Fruit fly (Drosophila melanogaster) whole organism, embryonic: ENCODE results near the gene anchor.

Source experiments
- Aef1 ChIP-seq: fragments of 200-800 bp; sonication (Bioruptor generic); IDR thresholded peaks from 3 replicates; pipeline ENCODE4 v1.3.6; 2022; ENCODE audit warnings: missing biosample characterization, missing genetic modification characterization
- Antp ChIP-seq: fragments of 200-800 bp; sonication (Bioruptor generic); optimal IDR thresholded peaks from 3 replicates; lab custom pipeline; 2016; ENCODE audit warnings: missing biosample characterization, missing genetic modification characterization
- Asciz ChIP-seq: fragments of 200-800 bp; sonication (Bioruptor generic); optimal IDR thresholded peaks from 2 replicates; lab custom pipeline; 2017; ENCODE audit warnings: missing biosample characterization, mild to moderate bottlenecking, missing genetic modification characterization, missing genetic modification reagents
- Atf-2 ChIP-seq: fragments of 200-800 bp; sonication (Bioruptor generic); optimal IDR thresholded peaks from 2 replicates; lab custom pipeline; 2016; ENCODE audit warnings: missing biosample characterization, missing genetic modification characterization
- Blimp-1 ChIP-seq: fragments of 200-800 bp; sonication (Bioruptor generic); optimal IDR thresholded peaks from 3 replicates; lab custom pipeline; 2018; ENCODE audit warnings: missing biosample characterization, missing genetic modification characterization, mild to moderate bottlenecking, moderate library complexity, missing genetic modification reagents
- C15 ChIP-seq: fragments of 200-800 bp; sonication (Bioruptor generic); IDR thresholded peaks from 3 replicates; pipeline ENCODE4 v1.3.6; 2022; ENCODE audit warnings: missing biosample characterization, missing genetic modification characterization
- CG10462 ChIP-seq: fragments of 200-800 bp; sonication (Bioruptor generic); optimal IDR thresholded peaks from 2 replicates; lab custom pipeline; 2016; ENCODE audit warnings: missing biosample characterization, missing genetic modification characterization
- CG12299 ChIP-seq: fragments of 200-800 bp; sonication (Bioruptor generic); optimal IDR thresholded peaks from 2 replicates; lab custom pipeline; 2018; ENCODE audit warnings: missing biosample characterization, mild to moderate bottlenecking, missing genetic modification characterization
- CG12744 ChIP-seq: fragments of 200-800 bp; sonication (Bioruptor generic); optimal IDR thresholded peaks from 2 replicates; lab custom pipeline; 2016; ENCODE audit warnings: missing biosample characterization, missing genetic modification characterization
- CG15514 ChIP-seq: fragments of 200-800 bp; sonication (Bioruptor generic); optimal IDR thresholded peaks from 3 replicates; lab custom pipeline; 2017; ENCODE audit warnings: missing biosample characterization, missing genetic modification characterization, mild to moderate bottlenecking, moderate library complexity, missing genetic modification reagents
- CG17328 ChIP-seq: fragments of 200-800 bp; sonication (Bioruptor generic); IDR thresholded peaks from 2 replicates; pipeline ENCODE4 v1.3.6; 2022; ENCODE audit warnings: missing biosample characterization, missing genetic modification characterization
- CG18764 ChIP-seq: fragments of 200-800 bp; sonication (Bioruptor generic); optimal IDR thresholded peaks from 3 replicates; lab custom pipeline; 2016; ENCODE audit warnings: missing biosample characterization, missing genetic modification characterization
- CG2678 ChIP-seq: fragments of 200-800 bp; sonication (Bioruptor generic); optimal IDR thresholded peaks from 3 replicates; lab custom pipeline; 2019; ENCODE audit warnings: missing biosample characterization, mild to moderate bottlenecking, missing genetic modification characterization, moderate library complexity
- CG3065 ChIP-seq: fragments of 200-800 bp; sonication (Bioruptor generic); optimal IDR thresholded peaks from 2 replicates; lab custom pipeline; 2016; ENCODE audit warnings: missing biosample characterization, missing genetic modification characterization
- CG31441 ChIP-seq: fragments of 200-800 bp; sonication (Bioruptor generic); IDR thresholded peaks from 2 replicates; pipeline ENCODE4 v1.3.6; 2022; ENCODE audit warnings: missing biosample characterization, missing genetic modification characterization
- CG3407 ChIP-seq: fragments of 200-800 bp; sonication (Bioruptor generic); optimal IDR thresholded peaks from 2 replicates; lab custom pipeline; 2018; ENCODE audit warnings: missing biosample characterization, mild to moderate bottlenecking, missing genetic modification characterization
- CG3726 ChIP-seq: fragments of 200-800 bp; sonication (Bioruptor generic); IDR thresholded peaks from 3 replicates; pipeline ENCODE4, ENCODE4 v1.3.6; 2022; ENCODE audit warnings: missing biosample characterization, missing genetic modification characterization
- CG3838 ChIP-seq: fragments of 200-800 bp; sonication (Bioruptor generic); optimal IDR thresholded peaks from 3 replicates; lab custom pipeline; 2016; ENCODE audit warnings: missing biosample characterization, missing genetic modification characterization
- CG4282 ChIP-seq: fragments of 200-800 bp; sonication (Bioruptor generic); optimal IDR thresholded peaks from 2 replicates; lab custom pipeline; 2016; ENCODE audit warnings: missing biosample characterization, missing genetic modification characterization
- CG43689 ChIP-seq: fragments of 200-800 bp; sonication (Bioruptor generic); IDR thresholded peaks from 2 replicates; pipeline ENCODE4 v1.3.6; 2022; ENCODE audit warnings: missing biosample characterization, missing genetic modification characterization
- CG6654 ChIP-seq: fragments of 200-800 bp; sonication (Bioruptor generic); optimal IDR thresholded peaks from 2 replicates; lab custom pipeline; 2017; ENCODE audit warnings: missing biosample characterization, mild to moderate bottlenecking, missing genetic modification characterization
- CG6683 ChIP-seq: fragments of 200-800 bp; sonication (Bioruptor generic); optimal IDR thresholded peaks from 2 replicates; lab custom pipeline; 2017; ENCODE audit warnings: missing biosample characterization, mild to moderate bottlenecking, missing genetic modification characterization, missing genetic modification reagents
- CG6689 ChIP-seq: fragments of 200-800 bp; sonication (Bioruptor generic); IDR thresholded peaks from 2 replicates; pipeline ENCODE4 v1.3.6; 2022; ENCODE audit warnings: missing biosample characterization, missing genetic modification characterization
- CG6854 ChIP-seq: fragments of 200-800 bp; sonication (Bioruptor generic); optimal IDR thresholded peaks from 3 replicates; lab custom pipeline; 2017; ENCODE audit warnings: missing biosample characterization, mild to moderate bottlenecking, missing genetic modification characterization
- CG7928 ChIP-seq: fragments of 200-800 bp; sonication (Bioruptor generic); optimal IDR thresholded peaks from 2 replicates; lab custom pipeline; 2017; ENCODE audit warnings: missing biosample characterization, mild to moderate bottlenecking, missing genetic modification characterization
- CG8944 ChIP-seq: fragments of 200-800 bp; sonication (Bioruptor generic); optimal IDR thresholded peaks from 3 replicates; lab custom pipeline; 2016; ENCODE audit warnings: missing biosample characterization, missing genetic modification characterization
- CG9609 ChIP-seq: fragments of 200-800 bp; sonication (Bioruptor generic); optimal IDR thresholded peaks from 3 replicates; lab custom pipeline; 2016; ENCODE audit warnings: missing biosample characterization, missing genetic modification characterization
- CG9727 ChIP-seq: fragments of 200-800 bp; sonication (Bioruptor generic); optimal IDR thresholded peaks from 3 replicates; lab custom pipeline; 2017; ENCODE audit warnings: missing biosample characterization, mild to moderate bottlenecking, missing genetic modification characterization
- Camta ChIP-seq: fragments of 200-800 bp; sonication (Bioruptor generic); optimal IDR thresholded peaks from 2 replicates; lab custom pipeline; 2016; ENCODE audit warnings: missing biosample characterization, missing genetic modification characterization
- Dll ChIP-seq: fragments of 200-800 bp; sonication (Bioruptor generic); IDR thresholded peaks from 4 replicates; pipeline ENCODE4 v1.3.6; 2022; ENCODE audit warnings: missing biosample characterization, missing genetic modification characterization; ENCODE audit not compliant: partially characterized antibody
- Ets65A ChIP-seq: fragments of 200-800 bp; sonication (Bioruptor generic); peaks from one replicate; lab custom pipeline; 2016; ENCODE audit warnings: missing biosample characterization, missing genetic modification characterization
- HmgD ChIP-seq: fragments of 200-800 bp; sonication (Bioruptor generic); optimal IDR thresholded peaks from 3 replicates; lab custom pipeline; 2016; ENCODE audit warnings: missing biosample characterization, missing genetic modification characterization
- HmgZ ChIP-seq: fragments of 200-800 bp; sonication (Bioruptor generic); optimal IDR thresholded peaks from 2 replicates; lab custom pipeline; 2018; ENCODE audit warnings: missing biosample characterization, mild to moderate bottlenecking, missing genetic modification characterization
- Jarid2 ChIP-seq: fragments of 200-800 bp; sonication (Bioruptor generic); optimal IDR thresholded peaks from 3 replicates; lab custom pipeline; 2017; ENCODE audit warnings: mild to moderate bottlenecking, missing biosample characterization, missing genetic modification reagents, missing genetic modification characterization
- MESR4 ChIP-seq: fragments of 200-800 bp; sonication (Bioruptor generic); optimal IDR thresholded peaks from 2 replicates; lab custom pipeline; 2018; ENCODE audit warnings: missing biosample characterization, mild to moderate bottlenecking, missing genetic modification characterization, moderate library complexity
- Mad ChIP-seq: fragments of 200-800 bp; sonication (Bioruptor generic); optimal IDR thresholded peaks from 2 replicates; lab custom pipeline; 2016; ENCODE audit warnings: missing biosample characterization, missing genetic modification characterization
- Rx ChIP-seq: fragments of 200-800 bp; sonication (Bioruptor generic); IDR thresholded peaks from 2 replicates; pipeline ENCODE4 v1.3.6; 2022; ENCODE audit warnings: missing biosample characterization, missing genetic modification characterization
- Xrp1 ChIP-seq: fragments of 200-800 bp; sonication (Bioruptor generic); IDR thresholded peaks from 2 replicates; pipeline ENCODE4 v1.3.6; 2022; ENCODE audit warnings: missing biosample characterization, missing genetic modification characterization
- ara ChIP-seq: fragments of 200-800 bp; sonication (Bioruptor generic); IDR thresholded peaks from 2 replicates; pipeline ENCODE4 v1.3.6; 2022; ENCODE audit warnings: missing biosample characterization, missing genetic modification characterization
- ase ChIP-seq: fragments of 200-800 bp; sonication (Bioruptor generic); IDR thresholded peaks from 3 replicates; pipeline ENCODE4 v1.3.6; 2022; ENCODE audit warnings: missing biosample characterization, missing genetic modification characterization
- az2 ChIP-seq: fragments of 200-800 bp; sonication (Bioruptor generic); optimal IDR thresholded peaks from 3 replicates; lab custom pipeline; 2016; ENCODE audit warnings: missing biosample characterization, missing genetic modification characterization
- chn ChIP-seq: fragments of 200-800 bp; sonication (Bioruptor generic); optimal IDR thresholded peaks from 2 replicates; lab custom pipeline; 2016; ENCODE audit warnings: missing biosample characterization, missing genetic modification characterization
- crol ChIP-seq: fragments of 200-800 bp; sonication (Bioruptor generic); IDR thresholded peaks from 2 replicates; pipeline ENCODE4 v1.3.6; 2022; ENCODE audit warnings: missing biosample characterization, missing genetic modification characterization
- danr ChIP-seq: fragments of 200-800 bp; sonication (Bioruptor generic); IDR thresholded peaks from 2 replicates; pipeline ENCODE4 v1.3.6; 2022; ENCODE audit warnings: missing biosample characterization, missing genetic modification characterization
- dmrt11E ChIP-seq: fragments of 200-800 bp; sonication (Bioruptor generic); optimal IDR thresholded peaks from 3 replicates; lab custom pipeline; 2018; ENCODE audit warnings: missing biosample characterization, mild to moderate bottlenecking, missing genetic modification characterization, moderate library complexity
- eve ChIP-seq, 2 experiments: fragments of >200 bp; optimal IDR thresholded peaks; 2 replicates each; lab custom pipeline; 2017; ENCODE audit warnings: missing biosample characterization in 2 of 2, missing genetic modification characterization in 2 of 2
- gem ChIP-seq: fragments of 200-800 bp; sonication (Bioruptor generic); optimal IDR thresholded peaks from 2 replicates; lab custom pipeline; 2019; ENCODE audit warnings: missing biosample characterization, mild to moderate bottlenecking, missing genetic modification characterization, moderate library complexity
- p53 ChIP-seq: fragments of 200-800 bp; sonication (Bioruptor generic); optimal IDR thresholded peaks from 2 replicates; lab custom pipeline; 2016; ENCODE audit warnings: missing biosample characterization, missing genetic modification characterization
- pum ChIP-seq: fragments of 200-800 bp; sonication (Bioruptor generic); optimal IDR thresholded peaks from 2 replicates; lab custom pipeline; 2016; ENCODE audit warnings: missing biosample characterization, missing genetic modification characterization
- vnd ChIP-seq: fragments of 200-800 bp; sonication (Bioruptor generic); IDR thresholded peaks from 3 replicates; pipeline ENCODE4 v1.3.6; 2022; ENCODE audit warnings: missing biosample characterization, missing genetic modification characterization; ENCODE audit not compliant: partially characterized antibody
- zen ChIP-seq: fragments of 200-800 bp; sonication (Bioruptor generic); optimal IDR thresholded peaks from 3 replicates; lab custom pipeline; 2018; ENCODE audit warnings: missing biosample characterization, mild to moderate bottlenecking, missing genetic modification characterization, moderate library complexity

The anchor gene

DNA sequence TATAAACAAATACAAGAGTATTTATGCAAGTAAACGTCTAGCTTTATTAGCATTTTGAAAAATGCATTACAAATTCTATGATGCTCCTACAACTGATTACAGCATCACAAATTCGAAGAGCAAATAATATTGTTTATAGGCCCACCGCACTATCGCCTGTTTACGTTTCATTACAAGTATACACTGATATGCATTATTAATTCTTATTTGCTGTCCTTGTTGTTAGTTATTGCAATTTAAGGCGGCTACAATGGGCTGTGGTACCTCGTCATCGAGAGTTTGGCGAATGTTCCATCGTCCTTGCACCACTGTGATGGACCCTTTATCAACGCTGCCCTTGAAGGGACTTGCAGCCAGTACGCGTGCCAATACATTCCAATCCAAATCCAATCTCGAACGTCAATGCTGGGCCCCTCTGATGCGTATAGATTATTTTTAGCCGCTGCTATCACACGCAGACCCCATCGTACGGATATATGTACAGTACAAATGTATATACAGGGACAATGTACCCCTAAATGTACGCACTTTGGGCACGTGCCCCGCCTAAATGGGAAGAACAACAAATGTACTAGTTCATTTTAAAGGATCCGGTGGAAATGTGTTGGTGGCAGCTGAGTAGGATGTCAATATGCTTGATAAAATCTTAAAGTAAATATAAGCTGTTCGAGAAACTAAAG lies 35.2 kb downstream of the anchor start (continued):
- TF ChIP-seq CG9727 (GFP tag; lab: Kevin White, UChicago) (no peak), zen (tag; lab: Kevin White, UChicago) (no peak), CG12299 (tag; lab: Kevin White, UChicago) (peak; percentile 5), pum (GFP tag; lab: Kevin White, UChicago) (no peak), MESR4 (GFP tag; lab: Kevin White, UChicago) (no peak), CG17328 (GFP tag; lab: Robert Waterston, UW) (peak; percentile 26; the same call in 1 of the 2 replicates), danr (GFP tag; lab: Robert Waterston, UW) (no peak), CG43689 (no peak), CG18764 (GFP tag; lab: Kevin White, UChicago) (no peak), CG2678 (tag; lab: Kevin White, UChicago) (peak; percentile 18), Jarid2 (GFP tag; lab: Kevin White, UChicago) (no peak), HmgD (GFP tag; lab: Kevin White, UChicago) (no peak), Asciz (GFP tag; lab: Kevin White, UChicago) (peak; percentile 58), CG12744 (no peak), vnd (GFP tag; lab: Robert Waterston, UW) (no peak), crol (GFP tag; lab: Robert Waterston, UW) (no peak), HmgZ (tag; lab: Kevin White, UChicago) (no peak), Atf-2 (no peak), CG3726 (0 out of 3 replicates have a peak, but pooled peaks have one; percentile 42), CG3065 (GFP tag; lab: Kevin White, UChicago) (no peak), Rx (GFP tag; lab: Robert Waterston, UW) (no peak), CG15514 (no peak), CG3838 (GFP tag; lab: Kevin White, UChicago) (no peak), Camta (GFP tag; lab: Kevin White, UChicago) (no peak), CG6854 (no peak), ara (GFP tag; lab: Robert Waterston, UW) (no peak), gem (tag; lab: Kevin White, UChicago) (peak; percentile 17), Ets65A (GFP tag; lab: Kevin White, UChicago) (peak; percentile 47), CG31441 (no peak), C15 (GFP tag; lab: Robert Waterston, UW) (no peak), CG8944 (GFP tag; lab: Kevin White, UChicago) (no peak), Mad (GFP tag; lab: Kevin White, UChicago) (no peak), dmrt11E (tag; lab: Kevin White, UChicago) (no peak), eve (GFP tag; optimal IDR thresholded peaks at IDR 0.05; lab: Kevin White, UChicago) (no peak), CG3407 (peak; percentile 24), ase (no peak), CG10462 (GFP tag; lab: Kevin White, UChicago) (no peak), az2 (GFP tag; lab: Kevin White, UChicago) (no peak), Dll (GFP tag; lab: Robert Waterston, UW) (no peak), chn (GFP tag; lab: Kevin White, UChicago) (no peak), CG7928 (GFP tag; lab: Kevin White, UChicago) (no peak), Antp (no peak), p53 (GFP tag; lab: Kevin White, UChicago) (no peak), CG6654 (GFP tag; lab: Kevin White, UChicago) (no peak), CG6689 (GFP tag; lab: Robert Waterston, UW) (no peak), Aef1 (GFP tag; lab: Robert Waterston, UW) (no peak), CG9609 (GFP tag; lab: Kevin White, UChicago) (no peak), CG4282 (GFP tag; lab: Kevin White, UChicago) (no peak), Blimp-1 (GFP tag; lab: Kevin White, UChicago) (peak; percentile 37), Xrp1 (GFP tag; lab: Robert Waterston, UW) (peak; percentile 52), CG6683 (GFP tag; lab: Kevin White, UChicago) (no peak)
